Fruit fly (Drosophila melanogaster) whole organism, pupa: ENCODE measurements around the gene mRpL45.

Source experiments
- CG10348 ChIP-seq: fragments of 200-800 bp; sonication (Bioruptor generic); IDR thresholded peaks from 2 replicates; pipeline ENCODE4 v1.3.6; 2022; ENCODE audit warnings: missing biosample characterization, missing genetic modification characterization
- CG12605 ChIP-seq: fragments of 200-800 bp; sonication (Bioruptor generic); IDR thresholded peaks from 2 replicates; pipeline ENCODE4 v1.3.6; 2022; ENCODE audit warnings: missing biosample characterization, missing genetic modification characterization
- CG13204 ChIP-seq: fragments of 200-800 bp; sonication (Bioruptor generic); optimal IDR thresholded peaks from 2 replicates; lab custom pipeline; 2018; ENCODE audit warnings: missing biosample characterization, mild to moderate bottlenecking, missing genetic modification characterization, moderate library complexity
- CG14655 ChIP-seq: fragments of 200-800 bp; sonication (Bioruptor generic); optimal IDR thresholded peaks from 3 replicates; lab custom pipeline; 2017; ENCODE audit warnings: mild to moderate bottlenecking, missing biosample characterization, missing genetic modification reagents, missing genetic modification characterization
- CG15710 ChIP-seq: fragments of 200-800 bp; sonication (Bioruptor generic); optimal IDR thresholded peaks from 2 replicates; lab custom pipeline; 2018; ENCODE audit warnings: missing biosample characterization, mild to moderate bottlenecking, missing genetic modification characterization, moderate library complexity
- CG17806 ChIP-seq: fragments of 200-800 bp; sonication (Bioruptor generic); optimal IDR thresholded peaks from 2 replicates; lab custom pipeline; 2018; ENCODE audit warnings: missing biosample characterization, mild to moderate bottlenecking, missing genetic modification characterization, moderate library complexity
- CG32121 ChIP-seq: fragments of 200-800 bp; sonication (Bioruptor generic); IDR thresholded peaks from 2 replicates; pipeline ENCODE4 v1.3.6; 2022; ENCODE audit warnings: missing biosample characterization, missing genetic modification characterization
- CG34367 ChIP-seq: fragments of 200-800 bp; sonication (Bioruptor generic); optimal IDR thresholded peaks from 2 replicates; lab custom pipeline; 2018; ENCODE audit warnings: missing biosample characterization, mild to moderate bottlenecking, missing genetic modification characterization
- CG4496 ChIP-seq: fragments of 200-800 bp; sonication (Bioruptor generic); IDR thresholded peaks from 3 replicates; pipeline ENCODE4 v1.3.6; 2022; ENCODE audit warnings: missing biosample characterization, missing genetic modification characterization
- CG8159 ChIP-seq: fragments of 200-800 bp; sonication (Bioruptor generic); optimal IDR thresholded peaks from 3 replicates; lab custom pipeline; 2018; ENCODE audit warnings: missing biosample characterization, mild to moderate bottlenecking, missing genetic modification characterization, moderate library complexity
- CG8301 ChIP-seq: fragments of 200-800 bp; sonication (Bioruptor generic); optimal IDR thresholded peaks from 2 replicates; lab custom pipeline; 2018; ENCODE audit warnings: missing biosample characterization, mild to moderate bottlenecking, missing genetic modification characterization
- CG9948 ChIP-seq: fragments of 200-800 bp; sonication (Bioruptor generic); optimal IDR thresholded peaks from 2 replicates; lab custom pipeline; 2018; ENCODE audit warnings: missing biosample characterization, mild to moderate bottlenecking, missing genetic modification characterization, moderate library complexity
- EcR ChIP-seq: fragments of 200-800 bp; sonication (Bioruptor generic); optimal IDR thresholded peaks from 3 replicates; lab custom pipeline; 2019; ENCODE audit warnings: missing biosample characterization, missing genetic modification characterization, mild to moderate bottlenecking, moderate library complexity, missing genetic modification reagents
- Ets98B ChIP-seq: fragments of 200-800 bp; sonication (Bioruptor generic); IDR thresholded peaks from 2 replicates; pipeline ENCODE4 v1.3.6; 2022; ENCODE audit warnings: missing biosample characterization, missing genetic modification characterization
- Pif1A ChIP-seq: fragments of 200-800 bp; sonication (Bioruptor generic); optimal IDR thresholded peaks from 3 replicates; lab custom pipeline; 2016; ENCODE audit warnings: missing biosample characterization, missing genetic modification characterization
- Pif1B ChIP-seq: fragments of 200-800 bp; sonication (Bioruptor generic); optimal IDR thresholded peaks from 3 replicates; lab custom pipeline; 2016; ENCODE audit warnings: missing biosample characterization, missing genetic modification characterization
- Snoo ChIP-seq: fragments of 200-800 bp; sonication (Bioruptor generic); optimal IDR thresholded peaks from 3 replicates; lab custom pipeline; 2017; ENCODE audit warnings: missing biosample characterization, mild to moderate bottlenecking, missing genetic modification characterization, inconsistent platforms
- fd96Ca ChIP-seq: fragments of 200-800 bp; sonication (Bioruptor generic); IDR thresholded peaks from 3 replicates; pipeline ENCODE4 v1.3.6; 2022; ENCODE audit warnings: missing biosample characterization, missing genetic modification characterization
- gl ChIP-seq: fragments of 200-800 bp; sonication (Bioruptor generic); optimal IDR thresholded peaks from 2 replicates; lab custom pipeline; 2018; ENCODE audit warnings: missing biosample characterization, mild to moderate bottlenecking, missing genetic modification characterization
- rn ChIP-seq: fragments of 200-800 bp; sonication (Bioruptor generic); IDR thresholded peaks from 2 replicates; pipeline ENCODE4 v1.3.6; 2022; ENCODE audit warnings: missing biosample characterization, missing genetic modification characterization

The mRpL45 gene

dm6 chr3R:22629174-22629573, 10.9 kb downstream of the mRpL45 start:
- TF ChIP-seq gl (tag; lab: Kevin White, UChicago): no peak
- TF ChIP-seq rn (GFP tag; lab: Robert Waterston, UW): no peak
- no peak for TF ChIP-seq CG4496
- no peak for TF ChIP-seq CG8159 (tag; lab: Kevin White, UChicago)
- TF ChIP-seq CG32121 (GFP tag; lab: Robert Waterston, UW): no peak
- TF ChIP-seq fd96Ca (GFP tag; lab: Robert Waterston, UW): no peak
- no peak for TF ChIP-seq EcR (GFP tag; lab: Kevin White, UChicago)
- no peak for TF ChIP-seq CG10348

- TF ChIP-seq Snoo (tag; lab: Kevin White, UChicago) (no peak), fd96Ca (GFP tag; lab: Robert Waterston, UW) (no peak), Ets98B (GFP tag; lab: Robert Waterston, UW) (no peak), CG8159 (tag; lab: Kevin White, UChicago) (no peak), rn (GFP tag; lab: Robert Waterston, UW) (no peak)
Measured at dm6 chr3R:22631156-22631555, 12.9 kb downstream of the mRpL45 start.

DNA sequence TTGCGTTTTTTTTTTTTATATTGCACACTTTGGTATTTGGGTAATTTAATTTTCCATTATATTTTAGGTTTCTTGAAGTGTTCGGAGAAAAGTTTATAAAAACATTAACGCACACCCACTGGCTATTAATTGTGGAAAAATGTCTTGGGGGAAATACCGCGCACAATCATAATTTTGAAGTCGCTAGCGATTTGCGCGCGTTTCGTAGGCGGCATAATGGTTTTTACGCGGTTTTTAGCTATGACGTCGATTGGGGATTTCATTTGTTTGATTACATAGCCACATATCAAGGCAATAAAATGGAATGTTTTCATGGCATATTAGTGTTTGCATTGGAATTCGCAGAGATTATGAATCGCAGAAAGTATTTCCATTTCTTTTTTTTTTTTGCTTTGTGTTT, 13.9 kb downstream of the mRpL45 start:
- TF ChIP-seq gl (tag; lab: Kevin White, UChicago): no peak

DNA sequence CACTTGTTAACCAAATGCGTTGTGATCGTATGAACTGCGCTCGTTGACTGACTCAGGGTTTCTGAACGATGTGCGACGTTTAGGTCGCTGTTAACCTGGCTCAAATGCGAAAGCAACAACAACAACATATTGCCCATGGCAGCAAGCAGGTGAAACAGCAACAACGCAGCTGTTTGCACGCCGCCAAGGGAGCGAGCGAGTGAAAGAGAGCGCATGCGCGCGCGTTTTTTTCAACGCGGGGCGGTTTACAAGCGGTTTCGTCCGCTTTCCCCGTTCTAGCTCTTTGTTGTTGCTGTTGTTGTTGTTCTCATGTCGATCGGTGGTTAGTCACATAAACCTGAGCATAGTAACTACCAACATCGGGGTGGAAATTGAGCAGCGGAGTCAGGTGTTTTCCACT, 14.7 kb downstream of the mRpL45 start:
- TF ChIP-seq CG13204 (peak; percentile 80), CG8301 (no peak)

dm6 chr3R:22634549-22635410, 16.5 kb downstream of the mRpL45 start:
- no peak for TF ChIP-seq rn (GFP tag; lab: Robert Waterston, UW)
- no peak for TF ChIP-seq CG17806 (tag; lab: Kevin White, UChicago)
- no peak for TF ChIP-seq Ets98B (GFP tag; lab: Robert Waterston, UW)
- TF ChIP-seq CG4496: no peak
- no peak for TF ChIP-seq CG14655 (GFP tag; lab: Kevin White, UChicago)
- TF ChIP-seq gl (tag; lab: Kevin White, UChicago): no peak
- TF ChIP-seq CG9948 (tag; lab: Kevin White, UChicago): no peak
- no peak for TF ChIP-seq CG8301
- no peak for TF ChIP-seq CG10348
- TF ChIP-seq Pif1B (GFP tag; lab: Kevin White, UChicago): no peak
- TF ChIP-seq EcR (GFP tag; lab: Kevin White, UChicago): no peak
- no peak for TF ChIP-seq Pif1A
- TF ChIP-seq CG15710 (tag; lab: Kevin White, UChicago): no peak
- TF ChIP-seq Snoo (tag; lab: Kevin White, UChicago): no peak
- no peak for TF ChIP-seq CG34367 (tag; lab: Kevin White, UChicago)
- no peak for TF ChIP-seq CG8159 (tag; lab: Kevin White, UChicago)

- TF ChIP-seq Snoo (tag; lab: Kevin White, UChicago) (peak; percentile 29), CG9948 (tag; lab: Kevin White, UChicago) (no peak), CG14655 (GFP tag; lab: Kevin White, UChicago) (no peak), fd96Ca (GFP tag; lab: Robert Waterston, UW) (no peak), CG15710 (tag; lab: Kevin White, UChicago) (no peak), EcR (GFP tag; lab: Kevin White, UChicago) (peak; percentile 59), CG12605 (GFP tag; lab: Robert Waterston, UW) (no peak), CG13204 (no peak), gl (tag; lab: Kevin White, UChicago) (no peak), Pif1A (peak; percentile 12)
- TF ChIP-seq, all 21 proteins: peak for 3
Measured at dm6 chr3R:22635684-22636566, 17.6 kb downstream of the mRpL45 start.

- TF ChIP-seq CG13204 (peak; percentile 94), Snoo (tag; lab: Kevin White, UChicago) (no peak)
- TF ChIP-seq, all 21 proteins: peak for 1
Measured at dm6 chr3R:22636567-22636889, 18.2 kb downstream of the mRpL45 start.
